Fruit fly (Drosophila melanogaster) whole organism, prepupa: ENCODE data around the gene mAChR-C.

Experiments used
- Blimp-1 ChIP-seq: fragments of 200-800 bp; sonication (Bioruptor generic); optimal IDR thresholded peaks from 3 replicates; lab custom pipeline; 2017; ENCODE audit warnings: missing biosample characterization, missing genetic modification characterization, mild to moderate bottlenecking, moderate library complexity, missing genetic modification reagents
- CG10669 ChIP-seq: fragments of 200-800 bp; sonication (Bioruptor generic); optimal IDR thresholded peaks from 3 replicates; lab custom pipeline; 2018; ENCODE audit warnings: missing biosample characterization, mild to moderate bottlenecking, missing genetic modification characterization, moderate library complexity
- CG11294 ChIP-seq: fragments of 200-800 bp; sonication (Bioruptor generic); IDR thresholded peaks from 2 replicates; pipeline ENCODE4 v1.3.6; 2022; ENCODE audit warnings: missing biosample characterization, missing genetic modification characterization
- CG11762 ChIP-seq: fragments of 200-800 bp; sonication (Bioruptor generic); optimal IDR thresholded peaks from 3 replicates; lab custom pipeline; 2016; ENCODE audit warnings: missing biosample characterization, missing genetic modification characterization; ENCODE audit not compliant: insufficient read depth
- CG15336 ChIP-seq: fragments of 200-800 bp; sonication (Bioruptor generic); IDR thresholded peaks from 2 replicates; pipeline ENCODE4 v1.3.6; 2022; ENCODE audit warnings: missing biosample characterization, missing genetic modification characterization
- CG16779 ChIP-seq: fragments of 200-800 bp; sonication (Bioruptor generic); optimal IDR thresholded peaks from 3 replicates; lab custom pipeline; 2017; ENCODE audit warnings: missing biosample characterization, mild to moderate bottlenecking, missing genetic modification characterization
- CG3032 ChIP-seq: fragments of 200-800 bp; optimal IDR thresholded peaks from 2 replicates; lab custom pipeline; 2019; ENCODE audit warnings: missing biosample characterization, mild to moderate bottlenecking, missing genetic modification characterization, moderate library complexity
- CG31627 ChIP-seq: fragments of 200-800 bp; sonication (Bioruptor generic); optimal IDR thresholded peaks from 3 replicates; lab custom pipeline; 2016; ENCODE audit warnings: missing biosample characterization, missing genetic modification characterization
- CG32006 ChIP-seq: fragments of 200-800 bp; sonication (Bioruptor generic); optimal IDR thresholded peaks from 3 replicates; lab custom pipeline; 2017; ENCODE audit warnings: missing biosample characterization, mild to moderate bottlenecking, missing genetic modification characterization
- CG34406 ChIP-seq: fragments of 200-800 bp; sonication (Bioruptor generic); optimal IDR thresholded peaks from 3 replicates; lab custom pipeline; 2016; ENCODE audit warnings: missing biosample characterization, missing genetic modification characterization
- CG3919 ChIP-seq: fragments of 200-800 bp; sonication (Bioruptor generic); optimal IDR thresholded peaks from 3 replicates; lab custom pipeline; 2016; ENCODE audit warnings: missing biosample characterization, missing genetic modification characterization
- CG6792 ChIP-seq: fragments of 200-800 bp; sonication (Bioruptor generic); optimal IDR thresholded peaks from 3 replicates; lab custom pipeline; 2016; ENCODE audit warnings: missing biosample characterization, missing genetic modification characterization
- CG6854 ChIP-seq: fragments of 200-800 bp; sonication (Bioruptor generic); optimal IDR thresholded peaks from 2 replicates; lab custom pipeline; 2017; ENCODE audit warnings: missing biosample characterization, mild to moderate bottlenecking, missing genetic modification characterization
- CG7368 ChIP-seq: fragments of 200-800 bp; sonication (Bioruptor generic); optimal IDR thresholded peaks from 3 replicates; lab custom pipeline; 2016; ENCODE audit warnings: missing biosample characterization, missing genetic modification characterization
- CG8119 ChIP-seq: fragments of 200-800 bp; sonication (Bioruptor generic); IDR thresholded peaks from 3 replicates; pipeline ENCODE4 v1.3.6; 2022; ENCODE audit warnings: missing biosample characterization, missing genetic modification characterization
- CG8632 ChIP-seq: fragments of 200-800 bp; sonication (Bioruptor generic); optimal IDR thresholded peaks from 3 replicates; lab custom pipeline; 2016; ENCODE audit warnings: missing biosample characterization, missing genetic modification characterization
- Eip75B ChIP-seq: fragments of 200-800 bp; sonication (Bioruptor generic); optimal IDR thresholded peaks from 3 replicates; lab custom pipeline; 2016; ENCODE audit warnings: missing biosample characterization, missing genetic modification characterization
- Eip78C ChIP-seq: fragments of 200-800 bp; sonication (Bioruptor generic); peaks from one replicate; lab custom pipeline; 2016; ENCODE audit warnings: missing biosample characterization, missing genetic modification characterization
- Eip93F ChIP-seq: fragments of 200-800 bp; sonication (Bioruptor generic); optimal IDR thresholded peaks from 2 replicates; lab custom pipeline; 2016; ENCODE audit warnings: missing biosample characterization, mild to moderate bottlenecking, missing genetic modification characterization
- Ets21C ChIP-seq: fragments of 200-800 bp; sonication (Bioruptor generic); optimal IDR thresholded peaks from 3 replicates; lab custom pipeline; 2016; ENCODE audit warnings: missing biosample characterization, missing genetic modification characterization
- Gug ChIP-seq: fragments of 200-800 bp; sonication (Bioruptor generic); IDR thresholded peaks from 2 replicates; pipeline ENCODE4 v1.3.6; 2022; ENCODE audit warnings: missing biosample characterization, missing genetic modification characterization
- Hr4 ChIP-seq: fragments of 200-800 bp; sonication (Bioruptor generic); optimal IDR thresholded peaks from 3 replicates; lab custom pipeline; 2016; ENCODE audit warnings: missing biosample characterization, missing genetic modification characterization
- Lpt ChIP-seq: fragments of 200-800 bp; sonication (Bioruptor generic); optimal IDR thresholded peaks from 3 replicates; lab custom pipeline; 2016; ENCODE audit warnings: missing biosample characterization, missing genetic modification characterization
- Met ChIP-seq: fragments of 200-800 bp; sonication (Bioruptor generic); optimal IDR thresholded peaks from 3 replicates; lab custom pipeline; 2016; ENCODE audit warnings: missing biosample characterization, missing genetic modification characterization
- OdsH ChIP-seq: fragments of 200-800 bp; sonication (Bioruptor generic); optimal IDR thresholded peaks from 3 replicates; lab custom pipeline; 2016; ENCODE audit warnings: missing biosample characterization, missing genetic modification characterization
- Smox ChIP-seq: fragments of 200-800 bp; sonication (Bioruptor generic); optimal IDR thresholded peaks from 3 replicates; lab custom pipeline; 2016; ENCODE audit warnings: missing biosample characterization, missing genetic modification characterization
- Sox14 ChIP-seq: fragments of 200-800 bp; sonication (Bioruptor generic); optimal IDR thresholded peaks from 3 replicates; lab custom pipeline; 2016; ENCODE audit warnings: missing biosample characterization, missing genetic modification characterization
- Sox15 ChIP-seq: fragments of 200-800 bp; sonication (Bioruptor generic); optimal IDR thresholded peaks from 3 replicates; lab custom pipeline; 2016; ENCODE audit warnings: missing biosample characterization, missing genetic modification characterization
- achi ChIP-seq: fragments of 200-800 bp; sonication (Bioruptor generic); optimal IDR thresholded peaks from 3 replicates; lab custom pipeline; 2016; ENCODE audit warnings: missing biosample characterization, missing genetic modification characterization
- acj6 ChIP-seq: fragments of 200-800 bp; sonication (Bioruptor generic); optimal IDR thresholded peaks from 3 replicates; lab custom pipeline; 2016; ENCODE audit warnings: missing biosample characterization, missing genetic modification characterization
- eg ChIP-seq: fragments of 200-800 bp; sonication (Bioruptor generic); IDR thresholded peaks from 3 replicates; pipeline ENCODE4 v1.3.6; 2022; ENCODE audit warnings: missing biosample characterization, missing genetic modification characterization
- esn ChIP-seq: fragments of 200-800 bp; sonication (Bioruptor generic); optimal IDR thresholded peaks from 2 replicates; lab custom pipeline; 2016; ENCODE audit warnings: missing biosample characterization, mild to moderate bottlenecking, missing genetic modification characterization, moderate library complexity
- fd59A ChIP-seq: fragments of 200-800 bp; sonication (Bioruptor generic); optimal IDR thresholded peaks from 2 replicates; lab custom pipeline; 2017; ENCODE audit warnings: missing biosample characterization, mild to moderate bottlenecking, missing genetic modification characterization, missing genetic modification reagents
- fd85E ChIP-seq: fragments of 200-800 bp; sonication (Bioruptor generic); optimal IDR thresholded peaks from 3 replicates; lab custom pipeline; 2016; ENCODE audit warnings: missing biosample characterization, missing genetic modification characterization
- fkh ChIP-seq: fragments of 200-800 bp; sonication (Bioruptor generic); optimal IDR thresholded peaks from 3 replicates; lab custom pipeline; 2017; ENCODE audit warnings: missing biosample characterization, mild to moderate bottlenecking, missing genetic modification characterization, moderate library complexity
- lz ChIP-seq: fragments of 200-800 bp; sonication (Bioruptor generic); optimal IDR thresholded peaks from 3 replicates; lab custom pipeline; 2016; ENCODE audit warnings: missing biosample characterization, missing genetic modification characterization
- net ChIP-seq: fragments of 200-800 bp; sonication (Bioruptor generic); optimal IDR thresholded peaks from 3 replicates; lab custom pipeline; 2016; ENCODE audit warnings: missing biosample characterization, missing genetic modification characterization
- pdm3 ChIP-seq: fragments of 200-800 bp; sonication (Bioruptor generic); optimal IDR thresholded peaks from 3 replicates; lab custom pipeline; 2016; ENCODE audit warnings: missing biosample characterization, missing genetic modification characterization
- salr ChIP-seq, 2 experiments: fragments of 200-800 bp; sonication (Bioruptor generic); optimal IDR thresholded peaks; 3 replicates each; lab custom pipeline; 2016 to 2018; ENCODE audit warnings: missing biosample characterization in 2 of 2, missing genetic modification characterization in 2 of 2, mild to moderate bottlenecking in 1 of 2
- spab ChIP-seq: fragments of 200-800 bp; sonication (Bioruptor generic); optimal IDR thresholded peaks from 2 replicates; lab custom pipeline; 2017; ENCODE audit warnings: missing biosample characterization, mild to moderate bottlenecking, missing genetic modification characterization, missing genetic modification reagents
- ss ChIP-seq, 2 experiments: fragments of 200-800 bp; sonication (Bioruptor generic); optimal IDR thresholded peaks; 2 replicates in 1 of 2; 3 replicates in 1 of 2; lab custom pipeline; 2017 to 2018; ENCODE audit warnings: mild to moderate bottlenecking in 2 of 2, missing biosample characterization in 2 of 2, missing genetic modification characterization in 2 of 2, moderate library complexity in 1 of 2
- svp ChIP-seq: fragments of 200-800 bp; sonication (Bioruptor generic); peaks from one replicate; lab custom pipeline; 2016; ENCODE audit warnings: missing biosample characterization, missing genetic modification characterization
- topi ChIP-seq: fragments of 200-800 bp; sonication (Bioruptor generic); optimal IDR thresholded peaks from 3 replicates; lab custom pipeline; 2016; ENCODE audit warnings: missing biosample characterization, missing genetic modification characterization
- vri ChIP-seq: fragments of 200-800 bp; sonication (Bioruptor generic); optimal IDR thresholded peaks from 3 replicates; lab custom pipeline; 2016; ENCODE audit warnings: missing biosample characterization, mild to moderate bottlenecking, missing genetic modification characterization

Gene mAChR-C

DNA sequence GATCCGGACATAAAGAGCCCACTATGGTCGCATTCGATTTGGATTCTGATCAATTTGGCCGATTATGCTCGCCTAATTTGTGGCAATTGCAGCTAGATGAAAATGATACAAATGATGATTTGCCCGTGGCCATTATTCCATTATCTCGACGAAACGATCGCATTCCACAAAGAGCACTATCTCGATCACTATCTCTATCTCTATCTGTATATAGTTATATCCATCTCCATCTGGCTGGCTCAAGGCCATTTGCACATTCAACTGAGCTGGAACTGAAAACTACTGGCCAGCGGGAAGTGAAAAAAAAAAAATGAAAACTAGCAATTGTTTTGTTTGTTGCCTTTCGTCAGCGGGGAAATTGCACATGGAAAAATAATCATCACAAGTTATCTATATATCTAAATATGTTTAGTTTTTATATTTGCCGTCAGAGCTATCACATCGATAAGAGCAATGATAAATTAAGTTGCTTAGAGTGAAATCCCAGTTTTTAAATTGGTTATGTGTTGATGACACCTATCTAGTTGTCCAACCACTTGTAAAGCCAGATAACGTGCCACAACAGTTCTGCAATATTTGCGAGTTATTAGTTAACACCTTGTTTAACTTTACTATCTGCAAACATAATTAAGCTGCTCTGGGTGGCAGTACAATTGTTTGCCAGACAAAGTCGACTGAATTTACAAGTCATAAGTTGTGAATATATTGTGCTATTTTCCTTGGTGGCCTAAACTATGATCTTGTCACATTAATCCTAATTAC, 33.0 kb downstream of the mAChR-C start:
- TF ChIP-seq CG31627 (GFP tag; lab: Kevin White, UChicago) (no peak), CG3032 (tag; lab: Kevin White, UChicago) (no peak), vri (GFP tag; lab: Kevin White, UChicago) (no peak), fkh (GFP tag; lab: Kevin White, UChicago) (peak; percentile 17)

DNA sequence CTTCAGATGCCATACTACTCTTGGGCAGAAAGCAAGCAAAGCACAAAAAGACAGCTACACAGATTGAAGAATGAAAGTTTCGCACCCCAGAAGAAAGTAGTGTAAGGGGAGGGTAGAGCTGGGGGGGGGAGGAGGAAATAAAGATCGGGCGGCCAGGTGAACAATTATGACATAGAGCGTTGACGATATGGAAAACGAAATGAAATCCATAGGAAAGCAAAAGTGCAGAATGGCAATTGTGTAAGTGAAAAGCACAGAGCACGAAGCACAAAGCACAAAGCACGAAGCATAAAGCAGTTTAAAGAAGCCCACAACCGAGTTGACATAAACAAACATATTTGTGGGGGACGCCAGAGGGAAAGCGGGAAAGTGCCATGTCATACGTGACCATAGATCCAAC, 35.5 kb downstream of the mAChR-C start:
- TF ChIP-seq CG10669 (GFP tag; lab: Kevin White, UChicago) (no peak), OdsH (GFP tag; lab: Kevin White, UChicago) (no peak), CG8632 (GFP tag; lab: Kevin White, UChicago) (no peak)

DNA sequence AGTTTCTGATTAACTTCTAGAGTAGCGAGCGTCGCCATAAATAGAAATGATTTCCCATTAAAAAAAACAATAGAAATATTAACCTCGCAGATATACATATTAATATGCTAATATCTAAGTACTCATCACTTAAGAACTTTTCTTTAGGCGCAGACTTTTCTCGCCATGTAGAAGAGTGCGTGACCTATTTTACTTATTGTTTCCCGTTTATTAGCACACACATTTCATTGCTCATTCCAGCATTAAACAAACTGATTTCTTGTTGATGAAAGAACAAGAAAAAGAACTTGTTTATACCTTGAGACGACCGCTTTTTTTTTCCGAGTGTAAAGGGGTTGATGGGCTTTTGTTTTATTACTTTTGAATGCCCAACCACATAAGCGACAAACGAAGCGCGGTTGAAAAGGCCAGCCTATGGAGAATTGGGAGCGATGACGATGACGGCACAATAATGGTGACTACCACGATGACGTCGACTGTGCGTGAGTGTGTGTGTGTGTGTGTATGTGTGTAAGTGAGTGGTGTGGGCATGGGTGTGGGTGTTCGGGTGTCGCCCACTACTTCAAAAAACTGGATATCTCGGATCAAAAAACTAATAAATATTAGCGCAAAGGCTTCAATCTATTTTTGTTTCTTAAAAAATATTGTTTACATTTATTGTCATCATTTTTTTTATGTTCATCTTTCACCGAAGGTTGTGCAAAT, 36.3 kb downstream of the mAChR-C start:
- TF ChIP-seq net (GFP tag; lab: Kevin White, UChicago) = no peak
- no peak for TF ChIP-seq Eip93F (GFP tag; lab: Kevin White, UChicago)
- no peak for TF ChIP-seq CG15336
- no peak for TF ChIP-seq Sox15
- TF ChIP-seq spab (GFP tag; lab: Kevin White, UChicago) = no peak
- no peak for TF ChIP-seq ss (GFP tag; optimal IDR thresholded peaks at IDR 0.05; lab: Kevin White, UChicago)
- TF ChIP-seq CG16779 (tag; lab: Kevin White, UChicago) = no peak
- no peak for TF ChIP-seq achi (GFP tag; lab: Kevin White, UChicago)
- no peak for TF ChIP-seq Blimp-1 (GFP tag; lab: Kevin White, UChicago)
- TF ChIP-seq esn (GFP tag; lab: Kevin White, UChicago) = peak; percentile 13
- TF ChIP-seq fd85E (GFP tag; lab: Kevin White, UChicago) = no peak
- no peak for TF ChIP-seq Met (GFP tag; lab: Kevin White, UChicago)
- no peak for TF ChIP-seq CG3919 (GFP tag; lab: Kevin White, UChicago)
- no peak for TF ChIP-seq CG8119
- no peak for TF ChIP-seq Sox14 (GFP tag; lab: Kevin White, UChicago)
- peak; percentile 7 for TF ChIP-seq Hr4 (GFP tag; lab: Kevin White, UChicago)
- peak; percentile 19 for TF ChIP-seq CG32006
- TF ChIP-seq OdsH (GFP tag; lab: Kevin White, UChicago) = no peak
- TF ChIP-seq CG6792 (GFP tag; lab: Kevin White, UChicago) = no peak
- no peak for TF ChIP-seq fd59A (GFP tag; lab: Kevin White, UChicago)
- TF ChIP-seq eg (GFP tag; lab: Robert Waterston, UW) = no peak
- no peak for TF ChIP-seq Gug (GFP tag; lab: Robert Waterston, UW)
- peak; percentile 34 for TF ChIP-seq pdm3
- TF ChIP-seq CG11762 (GFP tag; lab: Kevin White, UChicago) = no peak
- no peak for TF ChIP-seq Lpt (GFP tag; lab: Kevin White, UChicago)
- TF ChIP-seq Smox = no peak
- peak; percentile 25 for TF ChIP-seq topi
- TF ChIP-seq Eip78C (GFP tag; lab: Kevin White, UChicago) = no peak
- TF ChIP-seq salr (GFP tag; optimal IDR thresholded peaks at IDR 0.05; lab: Kevin White, UChicago) = no peak
- TF ChIP-seq CG34406 (GFP tag; lab: Kevin White, UChicago) = peak; percentile 11
- peak; percentile 64 for TF ChIP-seq svp (GFP tag; lab: Kevin White, UChicago)
- TF ChIP-seq CG6854 (GFP tag; lab: Kevin White, UChicago) = no peak
- peak; percentile 17 for TF ChIP-seq acj6 (GFP tag; lab: Kevin White, UChicago)
- TF ChIP-seq CG11294 (GFP tag; lab: Robert Waterston, UW) = no peak
- TF ChIP-seq CG7368 = no peak
- no peak for TF ChIP-seq Eip75B (GFP tag; lab: Kevin White, UChicago)
- peak; percentile 11 for TF ChIP-seq CG31627 (GFP tag; lab: Kevin White, UChicago)
- TF ChIP-seq lz = no peak
- no peak for TF ChIP-seq Ets21C (GFP tag; lab: Kevin White, UChicago)
- no peak for TF ChIP-seq CG8632 (GFP tag; lab: Kevin White, UChicago)
